Fruit fly (Drosophila melanogaster): ENCODE measurements around the gene Pgant5.

DNA sequence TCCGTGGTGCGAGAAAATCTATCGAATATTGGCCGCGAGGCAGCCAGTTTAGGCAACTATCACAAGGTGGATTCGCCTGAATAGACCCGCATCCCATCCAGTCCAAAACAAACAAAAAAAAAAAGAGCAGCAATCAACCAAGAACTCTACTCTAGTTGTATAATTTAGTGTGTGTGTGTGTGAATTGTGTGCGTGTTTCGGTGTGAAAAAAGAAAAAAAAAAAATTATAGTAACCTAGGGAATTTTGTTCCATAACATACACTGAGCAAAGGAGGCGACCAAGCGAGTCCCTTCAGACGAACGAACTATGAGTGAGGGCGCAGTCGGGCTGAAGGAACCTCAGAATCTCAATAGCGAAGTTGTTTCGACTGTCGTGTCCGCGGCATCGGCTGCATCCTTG, 47.1 kb downstream of the Pgant5 start:
- TF ChIP-seq CTCF (optimal IDR thresholded peaks at IDR 0.05), result no peak
- TF ChIP-seq CG8478 (optimal IDR thresholded peaks at IDR 0.05), result no peak
